Worm (Caenorhabditis elegans) whole organism, late embryonic: Measurements from ENCODE around the gene Y55F3AM.5.

Source experiments
- K09A11.1 ChIP-seq: sonication (generic microtip); optimal IDR thresholded peaks from 2 replicates; lab custom pipeline; 2017; ENCODE audit warnings: antibody characterized with exemption, mild to moderate bottlenecking, missing genetic modification characterization, missing compliant biosample characterization; ENCODE audit not compliant: insufficient read depth
- ceh-24 ChIP-seq: sonication (generic microtip); optimal IDR thresholded peaks from 2 replicates; lab custom pipeline; 2016; ENCODE audit warnings: mild to moderate bottlenecking, missing genetic modification characterization, missing compliant biosample characterization
- elt-2 ChIP-seq: sonication (generic microtip); optimal IDR thresholded peaks from 2 replicates; lab custom pipeline; 2016; ENCODE audit warnings: missing genetic modification reagents, missing genetic modification characterization, missing compliant biosample characterization
- unc-55 ChIP-seq: sonication (generic microtip); optimal IDR thresholded peaks from 2 replicates; lab custom pipeline; 2017; ENCODE audit warnings: missing biosample characterization, missing genetic modification reagents, missing genetic modification characterization

DNA sequence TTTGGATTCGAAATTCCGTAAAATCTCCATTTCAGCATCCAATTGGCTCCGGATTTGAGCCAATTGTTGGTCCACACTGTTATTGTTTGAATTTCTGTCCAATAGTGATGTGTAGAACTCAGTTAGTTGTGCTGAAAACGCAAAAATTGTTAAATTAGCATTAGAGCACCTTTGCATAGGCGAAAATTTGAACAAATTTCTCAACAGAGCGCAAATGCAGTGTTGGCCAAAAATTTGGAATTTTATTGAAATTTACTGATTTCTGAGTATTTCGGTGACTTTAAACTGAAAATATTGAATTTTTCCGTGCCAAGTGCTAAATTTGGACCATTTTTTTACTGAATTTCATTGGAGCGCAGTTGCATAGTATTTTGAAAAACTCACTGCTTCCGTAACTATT lies 41.5 kb downstream of the Y55F3AM.5 start:
- TF ChIP-seq unc-55 = no peak
- no peak for TF ChIP-seq elt-2 (tag; lab: Kevin White, UChicago)
- TF ChIP-seq ceh-24 (tag; lab: Kevin White, UChicago) = no peak
- TF ChIP-seq K09A11.1 = no peak
